Worm (Caenorhabditis elegans): ENCODE results near the gene twk-20.

- TF ChIP-seq blmp-1 (tag; optimal IDR thresholded peaks at IDR 0.05) = no peak
- no peak for TF ChIP-seq unc-62 (GFP tag; optimal IDR thresholded peaks at IDR 0.05)
Measured at ce11 chrX:13600136-13600535, 39.5 kb upstream of the twk-20 start, which contains the start of gene F54B11.7.
